Fruit fly (Drosophila melanogaster): ENCODE measurements around the gene nes.

- TF ChIP-seq CG7045 (GFP tag; optimal IDR thresholded peaks at IDR 0.05) (no peak), pad (GFP tag; optimal IDR thresholded peaks at IDR 0.05) (no peak), CG12768 (GFP tag; optimal IDR thresholded peaks at IDR 0.05) (no peak), kay (GFP tag; ENCODE audit: borderline replicate concordance) (no peak), CG14711 (tag; optimal IDR thresholded peaks at IDR 0.05) (no peak), CG33017 (tag; optimal IDR thresholded peaks at IDR 0.05) (no peak), Hr96 (GFP tag; optimal IDR thresholded peaks at IDR 0.05) (no peak), Crg-1 (GFP tag; optimal IDR thresholded peaks at IDR 0.05) (no peak), toe (GFP tag; optimal IDR thresholded peaks at IDR 0.05) (no peak), tj (GFP tag; optimal IDR thresholded peaks at IDR 0.05) (no peak), bab1 (GFP tag; optimal IDR thresholded peaks at IDR 0.05) (no peak)
Measured at dm6 chr3L:19261213-19261612, 734 bp upstream of the nes start, which contains the start of gene Bet1.
